Worm (Caenorhabditis elegans): Measurements from ENCODE around the gene R01H2.4.

DNA sequence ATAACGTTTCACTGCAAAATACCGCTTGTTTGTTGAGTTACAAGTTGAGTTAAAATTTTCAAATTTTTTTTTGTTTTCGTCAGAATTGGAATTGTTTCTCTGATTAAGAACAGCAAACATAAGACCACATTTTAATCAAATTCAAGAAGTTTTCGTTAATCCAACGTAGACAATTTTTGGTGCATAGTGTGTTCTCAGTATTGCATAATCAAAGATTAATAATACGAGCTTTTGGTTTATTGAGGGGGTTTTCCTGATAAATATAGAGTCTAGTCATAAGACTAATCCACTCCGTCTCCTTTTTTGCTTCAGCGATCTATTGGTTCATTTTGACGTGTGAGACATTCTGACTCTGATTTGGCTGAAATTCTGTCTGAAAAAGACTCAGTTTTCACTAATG lies 31.1 kb upstream of the R01H2.4 start, which contains the start of gene nhr-9:
- TF ChIP-seq elt-1 (tag; optimal IDR thresholded peaks at IDR 0.05) (no peak), zag-1 (tag; optimal IDR thresholded peaks at IDR 0.05) (no peak), mdl-1 (tag; optimal IDR thresholded peaks at IDR 0.05) (no peak), ama-1 (optimal IDR thresholded peaks at IDR 0.05) (no peak), nhr-6 (tag; optimal IDR thresholded peaks at IDR 0.05) (no peak), egl-27 (tag; optimal IDR thresholded peaks at IDR 0.05) (no peak), mab-5 (tag; optimal IDR thresholded peaks at IDR 0.05) (no peak), ztf-11 (tag; optimal IDR thresholded peaks at IDR 0.05) (no peak), skn-1 (tag; optimal IDR thresholded peaks at IDR 0.05) (no peak), nhr-10 (tag; optimal IDR thresholded peaks at IDR 0.05) (no peak)
